Worm (Caenorhabditis elegans): ENCODE results near the gene C05C8.8.

The C05C8.8 gene

ce11 chrV:7230847-7231246 is 24.1 kb downstream of the C05C8.8 start, which contains the start of the genes gei-6 and krr-1 (continued):
- no peak for TF ChIP-seq sea-2 (GFP tag; optimal IDR thresholded peaks at IDR 0.05)
- TF ChIP-seq nhr-12 (tag; optimal IDR thresholded peaks at IDR 0.05): no peak
- no peak for TF ChIP-seq ceh-9 (tag; optimal IDR thresholded peaks at IDR 0.05)
- TF ChIP-seq lin-15B (tag; optimal IDR thresholded peaks at IDR 0.05): peak; percentile 78
- no peak for TF ChIP-seq tbx-2 (tag; optimal IDR thresholded peaks at IDR 0.05)
- TF ChIP-seq mml-1 (tag; optimal IDR thresholded peaks at IDR 0.05): no peak
- TF ChIP-seq fos-1 (tag; optimal IDR thresholded peaks at IDR 0.05): no peak
- no peak for TF ChIP-seq skn-1 (tag; optimal IDR thresholded peaks at IDR 0.05)
- TF ChIP-seq nhr-25 (tag; optimal IDR thresholded peaks at IDR 0.05): no peak
- TF ChIP-seq fkh-2 (tag; optimal IDR thresholded peaks at IDR 0.05): no peak
- TF ChIP-seq pha-4 (tag; optimal IDR thresholded peaks at IDR 0.05): peak; percentile 65

- TF ChIP-seq ZK546.5 (tag; optimal IDR thresholded peaks at IDR 0.05) (no peak), elt-1 (tag; optimal IDR thresholded peaks at IDR 0.05) (no peak), mdl-1 (tag; optimal IDR thresholded peaks at IDR 0.05) (no peak), lin-15B (tag; optimal IDR thresholded peaks at IDR 0.05) (no peak), nhr-76 (tag; optimal IDR thresholded peaks at IDR 0.05) (no peak), fos-1 (tag; optimal IDR thresholded peaks at IDR 0.05) (no peak), ceh-28 (tag; optimal IDR thresholded peaks at IDR 0.05) (no peak), daf-12 (tag; optimal IDR thresholded peaks at IDR 0.05) (no peak), R02D3.7 (tag; optimal IDR thresholded peaks at IDR 0.05) (no peak), ceh-9 (tag; optimal IDR thresholded peaks at IDR 0.05) (no peak), eor-1 (tag; optimal IDR thresholded peaks at IDR 0.05) (no peak), nhr-12 (tag; optimal IDR thresholded peaks at IDR 0.05) (no peak), ama-1 (optimal IDR thresholded peaks at IDR 0.05) (no peak)
These were observed 29.1 kb downstream of the C05C8.8 start for ce11 chrV:7225894-7226293.

- TF ChIP-seq elt-3 (tag; optimal IDR thresholded peaks at IDR 0.05): peak in 1 of 3 experiments; percentile 18
- TF ChIP-seq elt-1 (tag; optimal IDR thresholded peaks at IDR 0.05): peak; percentile 30
- no peak for TF ChIP-seq nhr-77 (tag; optimal IDR thresholded peaks at IDR 0.05)
- no peak for TF ChIP-seq eor-1 (tag; optimal IDR thresholded peaks at IDR 0.05)
- TF ChIP-seq unc-39 (tag; optimal IDR thresholded peaks at IDR 0.05): no peak
- TF ChIP-seq nhr-25 (tag; optimal IDR thresholded peaks at IDR 0.05): peak; percentile 74
- TF ChIP-seq nhr-23 (tag; optimal IDR thresholded peaks at IDR 0.05): peak; percentile 65
- TF ChIP-seq lin-15B (tag; optimal IDR thresholded peaks at IDR 0.05): peak; percentile 3
- no peak for TF ChIP-seq jun-1 (tag; optimal IDR thresholded peaks at IDR 0.05)
- TF ChIP-seq ceh-28 (tag; optimal IDR thresholded peaks at IDR 0.05): peak; percentile 12
These were observed 30.0 kb downstream of the C05C8.8 start, which contains the start of gene fkb-3 for ce11 chrV:7224947-7225346. TSS of gene fkb-3 (plus strand) at chrV:7225223.

- TF ChIP-seq ZK546.5 (tag; optimal IDR thresholded peaks at IDR 0.05): no peak
- no peak for TF ChIP-seq daf-12 (tag; optimal IDR thresholded peaks at IDR 0.05)
- TF ChIP-seq nhr-77 (tag; optimal IDR thresholded peaks at IDR 0.05): no peak
- TF ChIP-seq elt-2 (tag; optimal IDR thresholded peaks at IDR 0.05): no peak
- TF ChIP-seq ceh-16 (tag; optimal IDR thresholded peaks at IDR 0.05): no peak
These were observed 30.6 kb downstream of the C05C8.8 start for ce11 chrV:7224353-7224752.

ce11 chrV:7223941-7224340 is 31.1 kb downstream of the C05C8.8 start, which contains the start of gene C13F10.1:
TSS of gene C13F10.1 (plus strand) at chrV:7224078.
- TF ChIP-seq lsy-12 (tag; optimal IDR thresholded peaks at IDR 0.05): no peak
- TF ChIP-seq egl-5 (tag; optimal IDR thresholded peaks at IDR 0.05): peak; percentile 54
- TF ChIP-seq eor-1 (tag; optimal IDR thresholded peaks at IDR 0.05): no peak
- no peak for TF ChIP-seq nhr-12 (tag; optimal IDR thresholded peaks at IDR 0.05)
- TF ChIP-seq ceh-28 (tag; optimal IDR thresholded peaks at IDR 0.05): no peak
- TF ChIP-seq fkh-10 (GFP tag; optimal IDR thresholded peaks at IDR 0.05): no peak
- no peak for TF ChIP-seq elt-3 (tag; optimal IDR thresholded peaks at IDR 0.05)
- no peak for TF ChIP-seq fkh-2 (tag; optimal IDR thresholded peaks at IDR 0.05)
- no peak for TF ChIP-seq mdl-1 (tag; optimal IDR thresholded peaks at IDR 0.05)
- no peak for TF ChIP-seq skn-1 (tag; optimal IDR thresholded peaks at IDR 0.05)
- TF ChIP-seq nhr-25 (tag; optimal IDR thresholded peaks at IDR 0.05): no peak
- TF ChIP-seq sea-2 (GFP tag; optimal IDR thresholded peaks at IDR 0.05): no peak
- no peak for TF ChIP-seq elt-1 (tag; optimal IDR thresholded peaks at IDR 0.05)
- TF ChIP-seq nhr-28 (tag; optimal IDR thresholded peaks at IDR 0.05): no peak
- peak; percentile 57 for TF ChIP-seq hmg-11 (tag; optimal IDR thresholded peaks at IDR 0.05)
- peak; percentile 63 for TF ChIP-seq lin-39 (tag; optimal IDR thresholded peaks at IDR 0.05)
- no peak for TF ChIP-seq nhr-43 (tag; optimal IDR thresholded peaks at IDR 0.05; ENCODE audit: poor library complexity, severe bottlenecking)
- TF ChIP-seq nhr-23 (tag; optimal IDR thresholded peaks at IDR 0.05): no peak
- no peak for TF ChIP-seq ceh-16 (tag; optimal IDR thresholded peaks at IDR 0.05)
- no peak for TF ChIP-seq ceh-82 (tag; optimal IDR thresholded peaks at IDR 0.05)
- TF ChIP-seq aly-2 (tag; optimal IDR thresholded peaks at IDR 0.05): no peak
- no peak for TF ChIP-seq ZK546.5 (tag; optimal IDR thresholded peaks at IDR 0.05)
- TF ChIP-seq nhr-237 (tag; optimal IDR thresholded peaks at IDR 0.05): no peak
- no peak for TF ChIP-seq R02D3.7 (tag; optimal IDR thresholded peaks at IDR 0.05)
- TF ChIP-seq egl-27 (tag; optimal IDR thresholded peaks at IDR 0.05): no peak
- no peak for TF ChIP-seq jun-1 (tag; optimal IDR thresholded peaks at IDR 0.05)
- peak; percentile 29 for TF ChIP-seq nfya-1 (tag; optimal IDR thresholded peaks at IDR 0.05; ENCODE audit: insufficient read depth)
- no peak for TF ChIP-seq daf-12 (tag; optimal IDR thresholded peaks at IDR 0.05)
- TF ChIP-seq pha-4 (tag; optimal IDR thresholded peaks at IDR 0.05): no peak
- TF ChIP-seq mml-1 (tag; optimal IDR thresholded peaks at IDR 0.05): no peak
- TF ChIP-seq lin-15B (tag; optimal IDR thresholded peaks at IDR 0.05): no peak
- no peak for TF ChIP-seq ama-1 (optimal IDR thresholded peaks at IDR 0.05)
